Fruit fly (Drosophila melanogaster): ENCODE measurements around the gene smog.

smog gene

dm6 chr2L:4847191-4847853 lies 5.3 kb upstream of the smog start, which contains the start of the genes mxt and CG11927 (continued):
- no peak for TF ChIP-seq crp (GFP tag; optimal IDR thresholded peaks at IDR 0.05)
- peak; percentile 29 for TF ChIP-seq dmrt11E (tag; optimal IDR thresholded peaks at IDR 0.05)
- peak; percentile 90 for TF ChIP-seq Doc3 (GFP tag; IDR thresholded peaks at IDR 0.05; ENCODE audit: partially characterized antibody)
- TF ChIP-seq CG3838 (GFP tag; optimal IDR thresholded peaks at IDR 0.05), result peak; percentile 7
- TF ChIP-seq sc (optimal IDR thresholded peaks at IDR 0.05), result no peak
- TF ChIP-seq sc (GFP tag; optimal IDR thresholded peaks at IDR 0.05), result no peak
- TF ChIP-seq CG10959 (GFP tag; IDR thresholded peaks at IDR 0.05), result no peak
- TF ChIP-seq CG9932 (GFP tag; IDR thresholded peaks at IDR 0.05), result peak; percentile 85
- TF ChIP-seq ranshi (GFP tag; IDR thresholded peaks at IDR 0.05), result no peak
- TF ChIP-seq sisA (GFP tag; IDR thresholded peaks at IDR 0.05), result peak; percentile 51
- TF ChIP-seq CG34224 (GFP tag; IDR thresholded peaks at IDR 0.05; ENCODE audit: partially characterized antibody), result peak; percentile 85
- TF ChIP-seq CG4424 (GFP tag; optimal IDR thresholded peaks at IDR 0.05), result peak; percentile 57
- no peak for TF ChIP-seq CG17612 (GFP tag; IDR thresholded peaks at IDR 0.05)
- TF ChIP-seq bab2 (GFP tag; optimal IDR thresholded peaks at IDR 0.05), result peak; percentile 38
- no peak for TF ChIP-seq CG9797 (GFP tag; optimal IDR thresholded peaks at IDR 0.05)
- peak; percentile 43 for TF ChIP-seq tx (GFP tag; optimal IDR thresholded peaks at IDR 0.05)
- peak; percentile 54; the same call in 1 of the 2 replicates for TF ChIP-seq E2f2 (GFP tag; IDR thresholded peaks at IDR 0.05)
- TF ChIP-seq Hmr (GFP tag; optimal IDR thresholded peaks at IDR 0.05), result no peak
- no peak for TF ChIP-seq nom (GFP tag; optimal IDR thresholded peaks at IDR 0.05)
- 0 out of 2 replicates have a peak, but pooled peaks have one; percentile 28 for TF ChIP-seq CG6689 (GFP tag; IDR thresholded peaks at IDR 0.05)
- no peak for TF ChIP-seq CG14050 (GFP tag; IDR thresholded peaks at IDR 0.05)
- TF ChIP-seq fu2 (GFP tag; optimal IDR thresholded peaks at IDR 0.05), result peak; percentile 24
- no peak for TF ChIP-seq pb (GFP tag; optimal IDR thresholded peaks at IDR 0.05)
- TF ChIP-seq CG1832 (GFP tag; optimal IDR thresholded peaks at IDR 0.05), result no peak
- no peak for TF ChIP-seq Bdp1 (GFP tag; optimal IDR thresholded peaks at IDR 0.05)
- TF ChIP-seq CG12155 (GFP tag; optimal IDR thresholded peaks at IDR 0.05), result peak; percentile 71
- TF ChIP-seq psq (GFP tag; optimal IDR thresholded peaks at IDR 0.05), result no peak
- TF ChIP-seq grn (GFP tag; optimal IDR thresholded peaks at IDR 0.05), result no peak
- TF ChIP-seq ems (GFP tag; optimal IDR thresholded peaks at IDR 0.05), result no peak
- no peak for TF ChIP-seq CG13123 (GFP tag; optimal IDR thresholded peaks at IDR 0.05)
- TF ChIP-seq lov (optimal IDR thresholded peaks at IDR 0.05), result no peak
- TF ChIP-seq lov (GFP tag; IDR thresholded peaks at IDR 0.05), result no peak
- TF ChIP-seq Rfx (GFP tag; IDR thresholded peaks at IDR 0.05), result peak; percentile 80
- TF ChIP-seq CG10979 (tag; optimal IDR thresholded peaks at IDR 0.05), result no peak
- TF ChIP-seq tio (GFP tag; optimal IDR thresholded peaks at IDR 0.05), result no peak
- TF ChIP-seq zf30C (GFP tag; optimal IDR thresholded peaks at IDR 0.05), result no peak
- TF ChIP-seq CG15269 (tag; optimal IDR thresholded peaks at IDR 0.05), result no peak
- TF ChIP-seq chm (GFP tag; IDR thresholded peaks at IDR 0.05), result no peak; the same call in 1 of the 2 replicates
- TF ChIP-seq Awh (GFP tag; IDR thresholded peaks at IDR 0.05), result no peak
- no peak for TF ChIP-seq dati (GFP tag; IDR thresholded peaks at IDR 0.05)
- TF ChIP-seq disco-r (GFP tag; optimal IDR thresholded peaks at IDR 0.05), result no peak
- TF ChIP-seq CG12219 (GFP tag; optimal IDR thresholded peaks at IDR 0.05), result no peak
- no peak for TF ChIP-seq CG8281 (tag; optimal IDR thresholded peaks at IDR 0.05)
- peak; percentile 63 for TF ChIP-seq CG14710 (tag; optimal IDR thresholded peaks at IDR 0.05)
- no peak for TF ChIP-seq CG6254 (GFP tag; optimal IDR thresholded peaks at IDR 0.05)
- peak; percentile 21 for TF ChIP-seq CG4820 (GFP tag; optimal IDR thresholded peaks at IDR 0.05)
- TF ChIP-seq lilli (GFP tag; optimal IDR thresholded peaks at IDR 0.05), result peak; percentile 75
- TF ChIP-seq Sox102F (GFP tag; optimal IDR thresholded peaks at IDR 0.05), result no peak
- TF ChIP-seq Xbp1 (GFP tag; optimal IDR thresholded peaks at IDR 0.05), result peak; percentile 66
- no peak for TF ChIP-seq CG8765 (GFP tag; IDR thresholded peaks at IDR 0.05)
- TF ChIP-seq CG10462 (GFP tag; optimal IDR thresholded peaks at IDR 0.05), result no peak
